Fruit fly (Drosophila melanogaster): Measurements from ENCODE around the gene Drsl6.

Gene Drsl6

dm6 chr3L:3336368-3337164 lies at the start of gene Drsl6, which contains the start of gene kst (continued):
- TF ChIP-seq ranshi (GFP tag; IDR thresholded peaks at IDR 0.05) = peak; percentile 37; the same call in 1 of the 2 replicates
- no peak for TF ChIP-seq Atf-2 (GFP tag; optimal IDR thresholded peaks at IDR 0.05)
- peak; percentile 83 for TF ChIP-seq CG4360 (GFP tag; IDR thresholded peaks at IDR 0.05)
- no peak for TF ChIP-seq fru (optimal IDR thresholded peaks at IDR 0.05)
- no peak for TF ChIP-seq odd (GFP tag; optimal IDR thresholded peaks at IDR 0.05)
- no peak for TF ChIP-seq CG8359 (GFP tag; optimal IDR thresholded peaks at IDR 0.05; ENCODE audit: borderline replicate concordance)
- no peak for TF ChIP-seq br (optimal IDR thresholded peaks at IDR 0.05)
- peak; percentile 13 for TF ChIP-seq lbe (GFP tag; optimal IDR thresholded peaks at IDR 0.05)
- peak; percentile 88 for TF ChIP-seq gfzf (GFP tag; optimal IDR thresholded peaks at IDR 0.05)
- TF ChIP-seq CG3838 (GFP tag; optimal IDR thresholded peaks at IDR 0.05) = no peak
- TF ChIP-seq CG10267 (tag; optimal IDR thresholded peaks at IDR 0.05) = peak; percentile 47
- TF ChIP-seq Lim3 (GFP tag; IDR thresholded peaks at IDR 0.05) = no peak
- no peak for TF ChIP-seq Six4 (GFP tag; optimal IDR thresholded peaks at IDR 0.05)
- TF ChIP-seq CG14014 (GFP tag; IDR thresholded peaks at IDR 0.05) = peak; percentile 12; the same call in 1 of the 2 replicates
- 0 out of 3 replicates have a peak, but pooled peaks have one; percentile 9 for TF ChIP-seq C15 (GFP tag; IDR thresholded peaks at IDR 0.05)
- no peak for TF ChIP-seq eve (GFP tag; optimal IDR thresholded peaks at IDR 0.05)
- TF ChIP-seq CG11398 (GFP tag; optimal IDR thresholded peaks at IDR 0.05) = peak; percentile 41
- TF ChIP-seq CG2129 (GFP tag; IDR thresholded peaks at IDR 0.05; ENCODE audit: partially characterized antibody) = no peak
- TF ChIP-seq CG3163 (GFP tag; optimal IDR thresholded peaks at IDR 0.05) = peak; percentile 86
- TF ChIP-seq org-1 (GFP tag; optimal IDR thresholded peaks at IDR 0.05) = no peak
- TF ChIP-seq slp2 (GFP tag; optimal IDR thresholded peaks at IDR 0.05) = no peak
- no peak for TF ChIP-seq ab (GFP tag; optimal IDR thresholded peaks at IDR 0.05)
- no peak for TF ChIP-seq CG6254 (GFP tag; optimal IDR thresholded peaks at IDR 0.05)
- TF ChIP-seq Sry-β (GFP tag; optimal IDR thresholded peaks at IDR 0.05) = peak; percentile 25
- peak; percentile 59 for TF ChIP-seq tna (GFP tag; IDR thresholded peaks at IDR 0.05; ENCODE audit: partially characterized antibody)
- TF ChIP-seq kah (GFP tag; optimal IDR thresholded peaks at IDR 0.05) = peak; percentile 40
- no peak for TF ChIP-seq CG12769 (tag; optimal IDR thresholded peaks at IDR 0.05)
- no peak for TF ChIP-seq sens-2 (GFP tag; IDR thresholded peaks at IDR 0.05)
- TF ChIP-seq lilli (GFP tag; optimal IDR thresholded peaks at IDR 0.05) = peak; percentile 16
- 0 out of 3 replicates have a peak, but pooled peaks have one; percentile 42 for TF ChIP-seq CG11695 (GFP tag; IDR thresholded peaks at IDR 0.05)
- TF ChIP-seq CrebB (tag; optimal IDR thresholded peaks at IDR 0.05) = peak; percentile 59
- TF ChIP-seq her (GFP tag; optimal IDR thresholded peaks at IDR 0.05) = peak; percentile 9
- TF ChIP-seq oc (tag; optimal IDR thresholded peaks at IDR 0.05) = peak; percentile 73
- no peak for TF ChIP-seq Rx (GFP tag; IDR thresholded peaks at IDR 0.05)
- TF ChIP-seq sisA (GFP tag; IDR thresholded peaks at IDR 0.05) = no peak
- peak; percentile 26 for TF ChIP-seq CG33213 (GFP tag; optimal IDR thresholded peaks at IDR 0.05)
- TF ChIP-seq stc (GFP tag; IDR thresholded peaks at IDR 0.05) = 0 out of 2 replicates have a peak, but pooled peaks have one; percentile 8
- TF ChIP-seq en (GFP tag; optimal IDR thresholded peaks at IDR 0.05) = no peak
- TF ChIP-seq Side (GFP tag; optimal IDR thresholded peaks at IDR 0.05) = peak; percentile 22
- no peak for TF ChIP-seq exex (tag; optimal IDR thresholded peaks at IDR 0.05)
- TF ChIP-seq Fer1 (GFP tag; optimal IDR thresholded peaks at IDR 0.05) = peak; percentile 32
- no peak for TF ChIP-seq CG10209 (GFP tag; optimal IDR thresholded peaks at IDR 0.05)
- no peak for TF ChIP-seq CG2678 (tag; optimal IDR thresholded peaks at IDR 0.05)
- TF ChIP-seq CG13123 (GFP tag; optimal IDR thresholded peaks at IDR 0.05) = no peak
- peak; percentile 23 for TF ChIP-seq CG14710 (tag; optimal IDR thresholded peaks at IDR 0.05)
- TF ChIP-seq CG18764 (GFP tag; optimal IDR thresholded peaks at IDR 0.05) = peak; percentile 10
- TF ChIP-seq CG3726 (GFP tag; IDR thresholded peaks at IDR 0.05) = no peak
- peak; percentile 49; the same call in 1 of the 2 replicates for TF ChIP-seq Rfx (GFP tag; IDR thresholded peaks at IDR 0.05)
- TF ChIP-seq Deaf1 (tag; optimal IDR thresholded peaks at IDR 0.05) = no peak
- TF ChIP-seq HmgD (GFP tag; optimal IDR thresholded peaks at IDR 0.05) = peak; percentile 60

Measured in whole organism, embryonic.